Worm (Caenorhabditis elegans) whole organism, L4 larva: ENCODE measurements around the gene H02F09.3.

Experiments
- ZK546.5 ChIP-seq, 2 experiments: sonication (generic microtip); optimal IDR thresholded peaks; 2 replicates each; lab custom pipeline; 2017; ENCODE audit warnings: missing biosample characterization in 2 of 2, missing genetic modification characterization in 2 of 2
- ama-1 ChIP-seq: fragments of 150-350 bp; optimal IDR thresholded peaks from 2 replicates; lab custom pipeline; 2014; ENCODE audit warnings: inconsistent platforms, mixed read lengths
- arid-1 ChIP-seq: fragments of 200-800 bp; sonication (Bioruptor generic); conservative IDR thresholded peaks from 2 replicates; pipeline ENCODE4 v1.3.6; 2022; ENCODE audit warnings: missing genetic modification reagents, missing genetic modification characterization, missing compliant biosample characterization
- ceh-82 ChIP-seq: sonication (generic microtip); optimal IDR thresholded peaks from 2 replicates; lab custom pipeline; 2017; ENCODE audit warnings: missing biosample characterization, missing genetic modification characterization
- egl-27 ChIP-seq: sonication (generic microtip); optimal IDR thresholded peaks from 3 replicates; lab custom pipeline; 2017; ENCODE audit warnings: missing biosample characterization, missing genetic modification reagents, missing genetic modification characterization
- jun-1 ChIP-seq: fragments of 150-350 bp; optimal IDR thresholded peaks from 2 replicates; lab custom pipeline; 2014; ENCODE audit warnings: missing biosample characterization, missing genetic modification reagents, missing genetic modification characterization
- lsy-2 ChIP-seq, 2 experiments: fragments of 150-350 bp in 1 of 2; sonication (generic microtip) in 1 of 2; optimal IDR thresholded peaks; 2 replicates each; lab custom pipeline; 2014 to 2017; ENCODE audit warnings: missing biosample characterization in 2 of 2, missing genetic modification characterization in 2 of 2
- php-3 ChIP-seq: fragments of 200-800 bp; sonication (Bioruptor generic); IDR thresholded peaks from 2 replicates; pipeline ENCODE4 v1.3.6; 2022; ENCODE audit warnings: missing genetic modification reagents, missing genetic modification characterization, missing compliant biosample characterization
- skn-1 ChIP-seq: fragments of 150-350 bp; optimal IDR thresholded peaks from 2 replicates; lab custom pipeline; 2014; ENCODE audit warnings: missing biosample characterization, missing genetic modification characterization
- snpc-1.2 ChIP-seq: fragments of 200-800 bp; sonication (Bioruptor generic); IDR thresholded peaks from 2 replicates; pipeline ENCODE4 v1.3.6; 2022; ENCODE audit warnings: missing genetic modification reagents, missing genetic modification characterization, missing compliant biosample characterization
- unc-62 ChIP-seq, 3 experiments: fragments of 150-350 bp in 1 of 3; sonication (generic microtip); optimal IDR thresholded peaks in 2 of 3; peaks in 1 of 3; 1 replicate in 1 of 3; 2 replicates in 2 of 3; lab custom pipeline; 2014 to 2017; ENCODE audit warnings: missing biosample characterization in 3 of 3, missing genetic modification characterization in 3 of 3, missing genetic modification reagents in 3 of 3, missing genotype in 1 of 3
- zfp-2 ChIP-seq: sonication (generic microtip); optimal IDR thresholded peaks from 2 replicates; lab custom pipeline; 2016; ENCODE audit warnings: mild to moderate bottlenecking, missing genetic modification characterization, missing compliant biosample characterization

- TF ChIP-seq ZK546.5 (tag; optimal IDR thresholded peaks at IDR 0.05; lab: Kevin White, UChicago) (no peak), skn-1 (tag; lab: Kevin White, UChicago) (no peak), zfp-2 (no peak), snpc-1.2 (GFP tag; lab: Robert Waterston, UW) (no peak), arid-1 (no peak), lsy-2 (tag; optimal IDR thresholded peaks at IDR 0.05; lab: Kevin White, UChicago) (no peak), ama-1 (no peak), unc-62 (GFP tag; optimal IDR thresholded peaks at IDR 0.05 in 1 of 2; lab: Kevin White, UChicago) (no peak), unc-62 (tag; optimal IDR thresholded peaks at IDR 0.05; lab: Kevin White, UChicago) (no peak), php-3 (GFP tag; lab: Robert Waterston, UW) (no peak), egl-27 (tag; lab: Kevin White, UChicago) (no peak), jun-1 (tag; lab: Kevin White, UChicago) (no peak), ceh-82 (tag; lab: Kevin White, UChicago) (no peak)
These were observed 36.1 kb downstream of the H02F09.3 start, which contains the start of gene H11E01.3 for ce11 chrX:1604606-1605005.
